Fruit fly (Drosophila melanogaster) whole organism, embryonic: ENCODE measurements around the gene stv.

ENCODE experiments used
- Atf6 ChIP-seq: fragments of 200-800 bp; sonication (Bioruptor generic); IDR thresholded peaks from 2 replicates; pipeline ENCODE4 v1.3.6; 2022; ENCODE audit warnings: missing biosample characterization, missing genetic modification characterization
- BtbVII ChIP-seq: fragments of 200-800 bp; sonication (Bioruptor generic); optimal IDR thresholded peaks from 3 replicates; lab custom pipeline; 2017; ENCODE audit warnings: missing biosample characterization, mild to moderate bottlenecking, missing genetic modification characterization
- CG1024 ChIP-seq: fragments of 200-800 bp; sonication (Bioruptor generic); IDR thresholded peaks from 2 replicates; pipeline ENCODE4 v1.3.6; 2022; ENCODE audit warnings: missing biosample characterization, missing genetic modification characterization
- CG11093 ChIP-seq: fragments of 200-800 bp; sonication (Bioruptor generic); IDR thresholded peaks from 3 replicates; pipeline ENCODE4 v1.3.6; 2022; ENCODE audit warnings: missing biosample characterization, missing genetic modification characterization
- CG11696 ChIP-seq: fragments of 200-800 bp; sonication (Bioruptor generic); IDR thresholded peaks from 2 replicates; pipeline ENCODE4 v1.3.6; 2022; ENCODE audit warnings: missing biosample characterization, missing genetic modification characterization
- CG11723 ChIP-seq: fragments of 200-800 bp; sonication (Bioruptor generic); optimal IDR thresholded peaks from 2 replicates; lab custom pipeline; 2017; ENCODE audit warnings: missing biosample characterization, mild to moderate bottlenecking, missing genetic modification characterization
- CG12744 ChIP-seq: fragments of 200-800 bp; sonication (Bioruptor generic); optimal IDR thresholded peaks from 2 replicates; lab custom pipeline; 2016; ENCODE audit warnings: missing biosample characterization, missing genetic modification characterization
- CG12769 ChIP-seq: fragments of 200-800 bp; sonication (Bioruptor generic); optimal IDR thresholded peaks from 2 replicates; lab custom pipeline; 2019; ENCODE audit warnings: missing biosample characterization, mild to moderate bottlenecking, missing genetic modification characterization, moderate library complexity
- CG13123 ChIP-seq: fragments of 200-800 bp; sonication (Bioruptor generic); optimal IDR thresholded peaks from 2 replicates; lab custom pipeline; 2016; ENCODE audit warnings: missing biosample characterization, missing genetic modification characterization
- CG13775 ChIP-seq: fragments of 200-800 bp; sonication (Bioruptor generic); optimal IDR thresholded peaks from 3 replicates; lab custom pipeline; 2017; ENCODE audit warnings: missing biosample characterization, mild to moderate bottlenecking, missing genetic modification characterization
- CG14860 ChIP-seq: fragments of 200-800 bp; sonication (Bioruptor generic); IDR thresholded peaks from 3 replicates; pipeline ENCODE4 v1.3.6; 2022; ENCODE audit warnings: missing biosample characterization, missing genetic modification characterization; ENCODE audit not compliant: partially characterized antibody
- CG17361 ChIP-seq: fragments of 200-800 bp; sonication (Bioruptor generic); IDR thresholded peaks from 3 replicates; pipeline ENCODE4 v1.3.6; 2022; ENCODE audit warnings: missing biosample characterization, missing genetic modification characterization
- CG17568 ChIP-seq: fragments of 200-800 bp; sonication (Bioruptor generic); optimal IDR thresholded peaks from 2 replicates; lab custom pipeline; 2018; ENCODE audit warnings: missing biosample characterization, mild to moderate bottlenecking, missing genetic modification characterization, moderate library complexity
- CG30403 ChIP-seq: fragments of 200-800 bp; sonication (Bioruptor generic); optimal IDR thresholded peaks from 3 replicates; lab custom pipeline; 2016; ENCODE audit warnings: missing biosample characterization, missing genetic modification characterization
- CG32772 ChIP-seq: fragments of 200-800 bp; sonication (Bioruptor generic); IDR thresholded peaks from 2 replicates; pipeline ENCODE4 v1.3.6; 2022; ENCODE audit warnings: missing biosample characterization, missing genetic modification characterization
- CG4328 ChIP-seq: fragments of 200-800 bp; sonication (Bioruptor generic); optimal IDR thresholded peaks from 3 replicates; lab custom pipeline; 2017; ENCODE audit warnings: missing biosample characterization, missing genetic modification reagents, missing genetic modification characterization
- CG4424 ChIP-seq: fragments of 200-800 bp; sonication (Bioruptor generic); optimal IDR thresholded peaks from 3 replicates; lab custom pipeline; 2016; ENCODE audit warnings: missing biosample characterization, missing genetic modification characterization
- CG5245 ChIP-seq: fragments of 200-800 bp; sonication (Bioruptor generic); optimal IDR thresholded peaks from 3 replicates; lab custom pipeline; 2016; ENCODE audit warnings: missing biosample characterization, missing genetic modification characterization
- CG7963 ChIP-seq: fragments of 200-800 bp; sonication (Bioruptor generic); IDR thresholded peaks from 3 replicates; pipeline ENCODE4 v1.3.6; 2022; ENCODE audit warnings: missing biosample characterization, missing genetic modification characterization; ENCODE audit not compliant: partially characterized antibody
- CG8924 ChIP-seq: fragments of 200-800 bp; optimal IDR thresholded peaks from 3 replicates; lab custom pipeline; 2019; ENCODE audit warnings: missing biosample characterization, mild to moderate bottlenecking, missing genetic modification characterization, moderate library complexity
- Camta ChIP-seq: fragments of 200-800 bp; sonication (Bioruptor generic); optimal IDR thresholded peaks from 2 replicates; lab custom pipeline; 2016; ENCODE audit warnings: missing biosample characterization, missing genetic modification characterization
- CoRest ChIP-seq: fragments of 200-800 bp; sonication (Bioruptor generic); optimal IDR thresholded peaks from 3 replicates; lab custom pipeline; 2018; ENCODE audit warnings: missing biosample characterization, mild to moderate bottlenecking, missing genetic modification characterization, moderate library complexity
- D19B ChIP-seq: fragments of 200-800 bp; sonication (Bioruptor generic); optimal IDR thresholded peaks from 2 replicates; lab custom pipeline; 2017; ENCODE audit warnings: missing biosample characterization, mild to moderate bottlenecking, missing genetic modification characterization
- Doc2 ChIP-seq: fragments of 200-800 bp; sonication (Bioruptor generic); IDR thresholded peaks from 2 replicates; pipeline ENCODE4 v1.3.6; 2022; ENCODE audit warnings: missing biosample characterization, missing genetic modification characterization
- Dp ChIP-seq: fragments of 200-800 bp; sonication (Bioruptor generic); optimal IDR thresholded peaks from 2 replicates; lab custom pipeline; 2018; ENCODE audit warnings: missing biosample characterization, mild to moderate bottlenecking, missing genetic modification characterization, moderate library complexity
- Drgx ChIP-seq: fragments of 200-800 bp; sonication (Bioruptor generic); IDR thresholded peaks from 2 replicates; pipeline ENCODE4 v1.3.6; 2022; ENCODE audit warnings: missing biosample characterization, missing genetic modification characterization
- ERR ChIP-seq: fragments of 200-800 bp; sonication (Bioruptor generic); optimal IDR thresholded peaks from 2 replicates; lab custom pipeline; 2016; ENCODE audit warnings: missing biosample characterization, missing genetic modification characterization
- Fer1 ChIP-seq: fragments of 200-800 bp; sonication (Bioruptor generic); optimal IDR thresholded peaks from 2 replicates; lab custom pipeline; 2017; ENCODE audit warnings: missing biosample characterization, mild to moderate bottlenecking, missing genetic modification characterization
- Gug ChIP-seq: fragments of 200-800 bp; sonication (Bioruptor generic); IDR thresholded peaks from 4 replicates; pipeline ENCODE4 v1.3.6; 2022; ENCODE audit warnings: missing biosample characterization, missing genetic modification characterization
- Hand ChIP-seq: fragments of 200-800 bp; sonication (Bioruptor generic); optimal IDR thresholded peaks from 2 replicates; lab custom pipeline; 2017; ENCODE audit warnings: mild to moderate bottlenecking, missing biosample characterization, missing genetic modification reagents, missing genetic modification characterization
- Myb ChIP-seq: fragments of 200-800 bp; sonication (Bioruptor generic); optimal IDR thresholded peaks from 2 replicates; lab custom pipeline; 2016; ENCODE audit warnings: missing biosample characterization, missing genetic modification characterization
- Poxn ChIP-seq: fragments of 200-800 bp; sonication (Bioruptor generic); IDR thresholded peaks from 2 replicates; pipeline ENCODE4 v1.3.6; 2022; ENCODE audit warnings: missing biosample characterization, missing genetic modification characterization
- Sox100B ChIP-seq: fragments of 200-800 bp; sonication (Bioruptor generic); optimal IDR thresholded peaks from 3 replicates; lab custom pipeline; 2018; ENCODE audit warnings: missing biosample characterization, mild to moderate bottlenecking, missing genetic modification characterization
- Trl ChIP-seq, 3 experiments: fragments of >200 bp in 2 of 3; fragments of 200-800 bp in 1 of 3; sonication (Bioruptor generic) in 1 of 3; optimal IDR thresholded peaks; 2 replicates in 1 of 3; 3 replicates in 2 of 3; lab custom pipeline; 2016 to 2017; ENCODE audit warnings: missing biosample characterization in 1 of 3, missing genetic modification characterization in 1 of 3
- Usf ChIP-seq: fragments of 200-800 bp; sonication (Bioruptor generic); optimal IDR thresholded peaks from 2 replicates; lab custom pipeline; 2017; ENCODE audit warnings: missing genotype, missing biosample characterization, missing genetic modification characterization
- ap ChIP-seq: fragments of 200-800 bp; sonication (Bioruptor generic); IDR thresholded peaks from 2 replicates; pipeline ENCODE4 v1.3.6; 2022; ENCODE audit warnings: missing biosample characterization, missing genetic modification characterization
- dimm ChIP-seq: fragments of 200-800 bp; sonication (Bioruptor generic); IDR thresholded peaks from 2 replicates; pipeline ENCODE4 v1.3.6; 2022; ENCODE audit warnings: missing biosample characterization, missing genetic modification characterization
- gfzf ChIP-seq: fragments of 200-800 bp; sonication (Bioruptor generic); optimal IDR thresholded peaks from 2 replicates; lab custom pipeline; 2016; ENCODE audit warnings: missing biosample characterization, mild to moderate bottlenecking, missing genetic modification characterization, moderate library complexity
- hth ChIP-seq: fragments of >200 bp; optimal IDR thresholded peaks from 2 replicates; lab custom pipeline; 2017; ENCODE audit warnings: inconsistent platforms
- jing ChIP-seq: fragments of 200-800 bp; sonication (Bioruptor generic); optimal IDR thresholded peaks from 2 replicates; lab custom pipeline; 2018; ENCODE audit warnings: missing biosample characterization, mild to moderate bottlenecking, missing genetic modification characterization
- klu ChIP-seq: fragments of 200-800 bp; sonication (Bioruptor generic); IDR thresholded peaks from 2 replicates; pipeline ENCODE4 v1.3.6; 2022; ENCODE audit warnings: missing biosample characterization, missing genetic modification characterization
- maf-S ChIP-seq: fragments of 200-800 bp; sonication (Bioruptor generic); optimal IDR thresholded peaks from 2 replicates; lab custom pipeline; 2016; ENCODE audit warnings: missing biosample characterization, missing genetic modification characterization
- mam ChIP-seq: fragments of 200-800 bp; sonication (Bioruptor generic); optimal IDR thresholded peaks from 3 replicates; lab custom pipeline; 2016; ENCODE audit warnings: missing biosample characterization, missing genetic modification characterization
- mld ChIP-seq: fragments of 200-800 bp; sonication (Bioruptor generic); IDR thresholded peaks from 3 replicates; pipeline ENCODE4 v1.3.6; 2022; ENCODE audit warnings: missing biosample characterization, missing genetic modification characterization; ENCODE audit not compliant: partially characterized antibody
- pan ChIP-seq, 4 experiments: fragments of >200 bp in 3 of 4; fragments of 200-800 bp in 1 of 4; sonication (Bioruptor generic) in 1 of 4; optimal IDR thresholded peaks in 3 of 4; IDR thresholded peaks in 1 of 4; 2 replicates each; pipeline versions ENCODE4 v1.3.6 to Lab custom; 2017 to 2022; ENCODE audit warnings: missing biosample characterization in 2 of 4, missing genetic modification characterization in 2 of 4, mixed read lengths in 1 of 4
- pb ChIP-seq: fragments of 200-800 bp; sonication (Bioruptor generic); optimal IDR thresholded peaks from 3 replicates; lab custom pipeline; 2016; ENCODE audit warnings: missing biosample characterization, missing genetic modification characterization
- seq ChIP-seq: fragments of 200-800 bp; sonication (Bioruptor generic); IDR thresholded peaks from 2 replicates; pipeline ENCODE4 v1.3.6; 2022; ENCODE audit warnings: missing biosample characterization, missing genetic modification characterization
- sug ChIP-seq: fragments of 200-800 bp; optimal IDR thresholded peaks from 2 replicates; lab custom pipeline; 2019; ENCODE audit warnings: missing biosample characterization, mild to moderate bottlenecking, missing genetic modification characterization, moderate library complexity
- tin ChIP-seq: fragments of 200-800 bp; sonication (Bioruptor generic); optimal IDR thresholded peaks from 3 replicates; lab custom pipeline; 2016; ENCODE audit warnings: missing biosample characterization, missing genetic modification characterization
- tio ChIP-seq: fragments of 200-800 bp; sonication (Bioruptor generic); optimal IDR thresholded peaks from 2 replicates; lab custom pipeline; 2017; ENCODE audit warnings: missing biosample characterization, missing genetic modification characterization, inconsistent platforms
- wor ChIP-seq: fragments of 200-800 bp; sonication (Bioruptor generic); IDR thresholded peaks from 2 replicates; pipeline ENCODE4 v1.3.6; 2022; ENCODE audit warnings: missing biosample characterization, missing genetic modification characterization

stv gene

DNA sequence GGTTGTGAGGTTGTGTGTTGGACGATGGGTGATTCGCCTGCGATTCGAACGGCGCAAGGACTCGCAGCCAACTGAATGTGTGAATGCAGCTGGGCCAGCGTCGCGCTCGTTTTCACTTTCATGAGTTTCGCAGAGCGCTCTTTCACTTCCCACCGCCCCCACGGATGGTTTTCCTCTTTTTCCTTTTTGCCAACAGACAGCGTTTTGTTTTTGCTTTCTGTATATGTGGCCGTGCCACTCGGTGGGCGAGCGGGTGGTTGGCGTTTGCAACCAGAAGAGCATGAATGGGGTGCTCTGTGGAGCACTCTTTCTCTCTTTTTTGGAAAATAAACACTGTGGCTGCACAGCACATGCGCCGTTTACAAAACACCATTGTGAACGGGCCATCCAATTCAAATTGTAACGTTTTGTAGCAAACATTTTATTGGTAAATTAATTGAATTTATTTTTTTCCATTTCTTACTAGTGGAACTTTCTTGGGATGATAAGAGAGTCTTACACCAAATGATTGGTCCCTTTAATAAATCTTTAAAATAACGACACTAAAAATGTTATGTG lies 42.1 kb upstream of the stv start, which contains the start of gene CG10713 (continued):
- peak; percentile 21 for TF ChIP-seq Fer1 (GFP tag; lab: Kevin White, UChicago)
- TF ChIP-seq CG11723 (GFP tag; lab: Kevin White, UChicago), result no peak
- TF ChIP-seq Myb (GFP tag; lab: Kevin White, UChicago), result peak; percentile 76
- TF ChIP-seq dimm (GFP tag; lab: Robert Waterston, UW), result no peak
- no peak for TF ChIP-seq CoRest
- no peak for TF ChIP-seq sug
- no peak for TF ChIP-seq CG17568 (GFP tag; lab: Kevin White, UChicago)
- TF ChIP-seq CG4328 (GFP tag; lab: Kevin White, UChicago), result no peak
- no peak for TF ChIP-seq Gug (GFP tag; lab: Robert Waterston, UW)
- no peak for TF ChIP-seq ap (GFP tag; lab: Robert Waterston, UW)
- TF ChIP-seq CG14860, result no peak
- no peak; the same call in 1 of the 2 replicates for TF ChIP-seq seq (GFP tag; lab: Robert Waterston, UW)
- no peak for TF ChIP-seq Sox100B
- no peak for TF ChIP-seq D19B
- TF ChIP-seq jing (GFP tag; lab: Kevin White, UChicago), result no peak
- peak; percentile 74 for TF ChIP-seq Drgx (GFP tag; lab: Robert Waterston, UW)
- TF ChIP-seq Usf (GFP tag; lab: Kevin White, UChicago), result no peak
- TF ChIP-seq CG12769 (tag; lab: Kevin White, UChicago), result no peak
- TF ChIP-seq Poxn (GFP tag; lab: Robert Waterston, UW), result no peak
- TF ChIP-seq BtbVII, result no peak
- TF ChIP-seq pan (optimal IDR thresholded peaks at IDR 0.05; lab: Kevin White, UChicago), result no peak
- TF ChIP-seq pan (GFP tag; optimal IDR thresholded peaks at IDR 0.05 in 1 of 2, IDR thresholded peaks at IDR 0.05 in 1 of 2), result no peak
- TF ChIP-seq Atf6 (GFP tag; lab: Robert Waterston, UW), result peak; percentile 24; the same call in 1 of the 2 replicates
- no peak for TF ChIP-seq hth (lab: Kevin White, UChicago)
- no peak for TF ChIP-seq pb
- TF ChIP-seq Hand, result peak; percentile 8
- no peak for TF ChIP-seq ERR (GFP tag; lab: Kevin White, UChicago)
- no peak for TF ChIP-seq gfzf (GFP tag; lab: Kevin White, UChicago)
- TF ChIP-seq Doc2, result no peak
- no peak for TF ChIP-seq Camta
- TF ChIP-seq mam (GFP tag; lab: Kevin White, UChicago), result no peak
- TF ChIP-seq CG8924 (tag; lab: Kevin White, UChicago), result no peak
- TF ChIP-seq CG13775, result no peak
- 0 out of 3 replicates have a peak, but pooled peaks have one; percentile 50 for TF ChIP-seq mld (GFP tag; lab: Robert Waterston, UW)
- no peak for TF ChIP-seq CG17361 (GFP tag; lab: Robert Waterston, UW)
- no peak for TF ChIP-seq klu (GFP tag; lab: Robert Waterston, UW)
- TF ChIP-seq CG4424 (GFP tag; lab: Kevin White, UChicago), result no peak
- no peak for TF ChIP-seq maf-S (GFP tag; lab: Kevin White, UChicago)
- no peak for TF ChIP-seq CG32772 (GFP tag; lab: Robert Waterston, UW)
- no peak for TF ChIP-seq CG5245
- TF ChIP-seq CG7963, result no peak
- no peak for TF ChIP-seq CG13123 (GFP tag; lab: Kevin White, UChicago)
- TF ChIP-seq CG11093, result no peak
- no peak for TF ChIP-seq tio (GFP tag; lab: Kevin White, UChicago)
- TF ChIP-seq Dp (GFP tag; lab: Kevin White, UChicago), result no peak
- no peak for TF ChIP-seq CG1024 (GFP tag; lab: Robert Waterston, UW)
- TF ChIP-seq tin (GFP tag; lab: Kevin White, UChicago), result no peak
- no peak for TF ChIP-seq CG30403 (GFP tag; lab: Kevin White, UChicago)
- no peak for TF ChIP-seq CG11696
- no peak for TF ChIP-seq wor (GFP tag; lab: Robert Waterston, UW)
- TF ChIP-seq CG12744 (GFP tag; lab: Kevin White, UChicago), result no peak
- peak; percentile 51 to 54 for TF ChIP-seq Trl (optimal IDR thresholded peaks at IDR 0.05; lab: Kevin White, UChicago)
- no peak for TF ChIP-seq Trl (GFP tag; optimal IDR thresholded peaks at IDR 0.05; lab: Kevin White, UChicago)
